Fruit fly (Drosophila melanogaster) whole organism: ENCODE results near the gene CG9636.

ENCODE experiments used
- CG8478 ChIP-seq: fragments of >200 bp; optimal IDR thresholded peaks from 2 replicates; lab custom pipeline; 2018; ENCODE audit warnings: inconsistent platforms
- Dll ChIP-seq: fragments of >200 bp; optimal IDR thresholded peaks from 2 replicates; lab custom pipeline; 2017

- TF ChIP-seq Dll (lab: Kevin White, UChicago): no peak
- TF ChIP-seq CG8478 (lab: Kevin White, UChicago): no peak
Measured at dm6 chr3R:8224726-8225460, 18.7 kb downstream of the CG9636 start.
